Worm (Caenorhabditis elegans) whole organism, L2 larva: Measurements from ENCODE around the gene F37A4.3.

Source experiments
- blmp-1 ChIP-seq: sonication (generic microtip); optimal IDR thresholded peaks from 2 replicates; lab custom pipeline; 2017; ENCODE audit warnings: missing genetic modification characterization, mild to moderate bottlenecking, missing compliant biosample characterization, antibody characterized with exemption, moderate library complexity; ENCODE audit not compliant: insufficient read depth
- fos-1 ChIP-seq: fragments of 150-350 bp; optimal IDR thresholded peaks from 2 replicates; lab custom pipeline; 2014; ENCODE audit warnings: missing biosample characterization, missing genetic modification characterization
- nhr-11 ChIP-seq: fragments of 150-350 bp; optimal IDR thresholded peaks from 2 replicates; lab custom pipeline; 2014; ENCODE audit warnings: missing biosample characterization, missing genetic modification characterization
- ztf-11 ChIP-seq: sonication (generic microtip); optimal IDR thresholded peaks from 2 replicates; lab custom pipeline; 2017; ENCODE audit warnings: missing biosample characterization, missing genetic modification characterization

ce11 chrIII:6713266-6713665 is 5.1 kb upstream of the F37A4.3 start, which contains the start of gene F37A4.4:
- TF ChIP-seq nhr-11 (tag; lab: Kevin White, UChicago) (no peak), ztf-11 (tag; lab: Kevin White, UChicago) (no peak), blmp-1 (tag; lab: Kevin White, UChicago) (no peak), fos-1 (tag; lab: Kevin White, UChicago) (no peak)
